Worm (Caenorhabditis elegans) whole organism, early embryonic: ENCODE measurements around the gene tin-10.

Experiments
- B0310.2 ChIP-seq: sonication (generic microtip); optimal IDR thresholded peaks from 2 replicates; lab custom pipeline; 2016; ENCODE audit warnings: mild to moderate bottlenecking, missing genetic modification characterization, missing compliant biosample characterization
- F13C5.2 ChIP-seq: sonication (generic microtip); optimal IDR thresholded peaks from 2 replicates; lab custom pipeline; 2017; ENCODE audit warnings: mild to moderate bottlenecking, missing genetic modification characterization, inconsistent platforms, missing compliant biosample characterization
- aly-1 ChIP-seq: sonication (generic microtip); optimal IDR thresholded peaks from 2 replicates; lab custom pipeline; 2016; ENCODE audit warnings: missing genetic modification characterization, missing compliant biosample characterization
- ama-1 ChIP-seq: fragments of 150-350 bp; optimal IDR thresholded peaks from 2 replicates; lab custom pipeline; 2014
- ceh-13 ChIP-seq: fragments of 200-800 bp; sonication (Bioruptor generic); optimal IDR thresholded peaks from 2 replicates; lab custom pipeline; 2018; ENCODE audit warnings: mild to moderate bottlenecking, missing genetic modification characterization, missing compliant biosample characterization
- ets-7 ChIP-seq: sonication (generic microtip); optimal IDR thresholded peaks from 2 replicates; lab custom pipeline; 2016; ENCODE audit warnings: missing genotype, missing genetic modification characterization, missing compliant biosample characterization
- flt-1 ChIP-seq: fragments of 200-800 bp; sonication (Bioruptor generic); IDR thresholded peaks from 2 replicates; pipeline ENCODE4 v1.3.6; 2022; ENCODE audit warnings: missing genetic modification characterization, missing compliant biosample characterization
- hmbx-1 ChIP-seq: sonication (generic microtip); optimal IDR thresholded peaks from 2 replicates; lab custom pipeline; 2016; ENCODE audit warnings: mild to moderate bottlenecking, missing genetic modification characterization, missing compliant biosample characterization
- hnd-1 ChIP-seq: sonication (generic microtip); optimal IDR thresholded peaks from 2 replicates; lab custom pipeline; 2016; ENCODE audit warnings: missing genetic modification characterization, missing compliant biosample characterization
- pes-1 ChIP-seq: fragments of 200-800 bp; sonication (Bioruptor generic); IDR thresholded peaks from 2 replicates; pipeline ENCODE4 v1.3.6; 2022; ENCODE audit warnings: missing genetic modification reagents, missing genetic modification characterization, missing compliant biosample characterization
- scrt-1 ChIP-seq: fragments of 200-800 bp; sonication (Bioruptor generic); IDR thresholded peaks from 2 replicates; pipeline ENCODE4 v1.3.6; 2022; ENCODE audit warnings: missing genetic modification characterization, missing compliant biosample characterization
- sea-1 ChIP-seq: fragments of 200-800 bp; sonication (Bioruptor generic); conservative IDR thresholded peaks from 2 replicates; pipeline ENCODE4 v1.3.6; 2022; ENCODE audit warnings: missing genetic modification characterization, missing compliant biosample characterization
- tra-4 ChIP-seq: sonication (generic microtip); optimal IDR thresholded peaks from 2 replicates; lab custom pipeline; 2017; ENCODE audit warnings: missing genetic modification characterization, missing compliant biosample characterization

DNA sequence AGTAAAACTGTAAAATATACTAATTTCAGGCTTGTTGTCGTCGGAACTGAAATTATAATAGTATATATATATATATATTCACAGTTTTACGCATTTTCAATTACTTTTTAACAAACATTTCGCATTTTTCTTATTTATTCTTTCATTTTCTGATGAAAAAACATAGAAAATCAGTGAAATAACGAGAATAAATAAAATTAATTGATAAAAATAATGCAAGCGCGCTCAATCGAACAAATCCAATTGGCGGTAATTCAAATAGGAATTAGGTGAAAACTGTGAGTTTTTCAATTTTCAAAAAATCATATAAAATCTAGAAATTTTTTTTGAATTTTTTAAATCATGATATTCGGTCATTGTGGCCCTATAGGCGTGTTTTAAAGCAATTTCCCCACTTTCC lies 7.5 kb upstream of the tin-10 start:
- no peak for TF ChIP-seq ama-1
- no peak for TF ChIP-seq hmbx-1
- no peak for TF ChIP-seq B0310.2 (tag; lab: Kevin White, UChicago)
- no peak for TF ChIP-seq aly-1
- TF ChIP-seq ceh-13 (GFP tag; lab: Kevin White, UChicago) = no peak
- no peak for TF ChIP-seq sea-1 (GFP tag; lab: Robert Waterston, UW)
- TF ChIP-seq scrt-1 (GFP tag; lab: Robert Waterston, UW) = no peak
- TF ChIP-seq ets-7 (tag; lab: Kevin White, UChicago) = no peak
- no peak for TF ChIP-seq flt-1
- no peak for TF ChIP-seq hnd-1 (tag; lab: Kevin White, UChicago)
- no peak for TF ChIP-seq tra-4 (tag; lab: Kevin White, UChicago)
- no peak for TF ChIP-seq pes-1
- no peak for TF ChIP-seq F13C5.2 (tag; lab: Kevin White, UChicago)
